Worm (Caenorhabditis elegans) whole organism, young adult: Measurements from ENCODE around the gene ttr-40.

Experiments
- B0261.1 ChIP-seq: sonication (generic microtip); optimal IDR thresholded peaks from 2 replicates; lab custom pipeline; 2016; ENCODE audit warnings: mild to moderate bottlenecking, missing genetic modification characterization, moderate library complexity, missing compliant biosample characterization
- B0336.3 ChIP-seq: fragments of 200-800 bp; sonication (Bioruptor generic); IDR thresholded peaks from 2 replicates; pipeline ENCODE4 v1.3.6; 2022; ENCODE audit warnings: missing genetic modification characterization, missing compliant biosample characterization
- F49E8.2 ChIP-seq: sonication (generic microtip); optimal IDR thresholded peaks from 3 replicates; lab custom pipeline; 2017; ENCODE audit warnings: missing genetic modification characterization, mild to moderate bottlenecking, missing compliant biosample characterization, antibody characterized with exemption, moderate library complexity; ENCODE audit not compliant: insufficient read depth
- K12H6.12 ChIP-seq: fragments of 200-800 bp; sonication (Bioruptor generic); optimal IDR thresholded peaks from 2 replicates; lab custom pipeline; 2018; ENCODE audit warnings: mild to moderate bottlenecking, missing genetic modification characterization, missing compliant biosample characterization
- Y53F4B.3 ChIP-seq: fragments of 200-800 bp; sonication (Bioruptor generic); IDR thresholded peaks from 2 replicates; pipeline ENCODE4 v1.3.6; 2022; ENCODE audit warnings: missing genetic modification reagents, missing genetic modification characterization, missing compliant biosample characterization
- Y53G8AR.9 ChIP-seq: fragments of 200-800 bp; sonication (Bioruptor generic); conservative IDR thresholded peaks from 2 replicates; pipeline ENCODE4 v1.3.6; 2022; ENCODE audit warnings: missing genetic modification reagents, missing genetic modification characterization, missing compliant biosample characterization
- Y56A3A.18 ChIP-seq: fragments of 200-800 bp; sonication (Bioruptor generic); IDR thresholded peaks from 2 replicates; pipeline ENCODE4 v1.3.6; 2022; ENCODE audit warnings: missing genetic modification reagents, missing genetic modification characterization, missing compliant biosample characterization
- attf-5 ChIP-seq: fragments of 200-800 bp; sonication (Bioruptor generic); optimal IDR thresholded peaks from 2 replicates; lab custom pipeline; 2018; ENCODE audit warnings: mild to moderate bottlenecking, missing genetic modification characterization, missing compliant biosample characterization
- ceh-79 ChIP-seq: sonication (generic microtip); optimal IDR thresholded peaks from 2 replicates; lab custom pipeline; 2017; ENCODE audit warnings: mild to moderate bottlenecking, missing genetic modification characterization, missing compliant biosample characterization
- ceh-91 ChIP-seq: fragments of 200-800 bp; sonication (Bioruptor generic); IDR thresholded peaks from 2 replicates; pipeline ENCODE4 v1.3.6; 2022; ENCODE audit warnings: missing genetic modification reagents, missing genetic modification characterization, missing compliant biosample characterization
- chd-7 ChIP-seq: sonication (generic microtip); optimal IDR thresholded peaks from 2 replicates; lab custom pipeline; 2016; ENCODE audit warnings: mild to moderate bottlenecking, missing genetic modification characterization, moderate library complexity, missing compliant biosample characterization
- dox-1 ChIP-seq: fragments of 200-800 bp; sonication (Bioruptor generic); IDR thresholded peaks from 2 replicates; pipeline ENCODE4 v1.3.6; 2022; ENCODE audit warnings: missing genetic modification reagents, missing genetic modification characterization, missing compliant biosample characterization
- dpl-1 ChIP-seq: fragments of 150-350 bp; optimal IDR thresholded peaks from 2 replicates; lab custom pipeline; 2014; ENCODE audit warnings: missing biosample characterization, missing genetic modification reagents, missing genetic modification characterization
- efl-1 ChIP-seq: fragments of 150-350 bp; optimal IDR thresholded peaks from 2 replicates; lab custom pipeline; 2014; ENCODE audit warnings: missing biosample characterization, missing genetic modification reagents, missing genetic modification characterization
- ekl-4 ChIP-seq: fragments of 200-800 bp; sonication (Bioruptor generic); IDR thresholded peaks from 2 replicates; pipeline ENCODE4 v1.3.6; 2022; ENCODE audit warnings: missing genetic modification reagents, missing genetic modification characterization, missing compliant biosample characterization
- ets-4 ChIP-seq: fragments of 200-800 bp; sonication (Bioruptor generic); optimal IDR thresholded peaks from 2 replicates; lab custom pipeline; 2018; ENCODE audit warnings: mild to moderate bottlenecking, missing genetic modification characterization, missing compliant biosample characterization
- him-1 ChIP-seq: sonication (generic microtip); optimal IDR thresholded peaks from 2 replicates; lab custom pipeline; 2016; ENCODE audit warnings: missing genotype, missing genetic modification reagents, missing genetic modification characterization, missing compliant biosample characterization
- hlh-26 ChIP-seq: fragments of 200-800 bp; sonication (Bioruptor generic); conservative IDR thresholded peaks from 2 replicates; pipeline ENCODE4 v1.3.6; 2022; ENCODE audit warnings: missing genetic modification reagents, missing genetic modification characterization, missing compliant biosample characterization
- hmg-1.2 ChIP-seq: fragments of 200-800 bp; sonication (Bioruptor generic); IDR thresholded peaks from 2 replicates; pipeline ENCODE4 v1.3.6; 2022; ENCODE audit warnings: missing genetic modification reagents, missing genetic modification characterization, missing compliant biosample characterization
- hrde-1 ChIP-seq: sonication (generic microtip); optimal IDR thresholded peaks from 2 replicates; lab custom pipeline; 2016; ENCODE audit warnings: missing genetic modification characterization, mild to moderate bottlenecking, missing compliant biosample characterization, moderate library complexity, missing genotype, missing genetic modification reagents, borderline replicate concordance
- hsf-1 ChIP-seq: fragments of 200-800 bp; sonication (Bioruptor generic); IDR thresholded peaks from 2 replicates; pipeline ENCODE4 v1.3.6; 2022; ENCODE audit warnings: missing genetic modification reagents, missing genetic modification characterization, missing compliant biosample characterization
- let-526 ChIP-seq: fragments of 200-800 bp; sonication (Bioruptor generic); IDR thresholded peaks from 2 replicates; pipeline ENCODE4 v1.3.6; 2022; ENCODE audit warnings: missing genetic modification reagents, missing genetic modification characterization, missing compliant biosample characterization
- lin-54 ChIP-seq: fragments of 200-800 bp; sonication (Bioruptor generic); optimal IDR thresholded peaks from 2 replicates; lab custom pipeline; 2018; ENCODE audit warnings: mild to moderate bottlenecking, missing genetic modification characterization, missing compliant biosample characterization
- madf-6 ChIP-seq: fragments of 200-800 bp; sonication (Bioruptor generic); IDR thresholded peaks from 2 replicates; pipeline ENCODE4 v1.3.6; 2022; ENCODE audit warnings: missing genetic modification reagents, missing genetic modification characterization, missing compliant biosample characterization
- mel-28 ChIP-seq: sonication (generic microtip); optimal IDR thresholded peaks from 2 replicates; lab custom pipeline; 2016; ENCODE audit warnings: borderline replicate concordance, mild to moderate bottlenecking, missing genetic modification characterization, missing compliant biosample characterization
- mes-4 ChIP-seq: sonication (generic microtip); optimal IDR thresholded peaks from 2 replicates; lab custom pipeline; 2016; ENCODE audit warnings: missing genotype, missing genetic modification characterization, missing compliant biosample characterization
- nfyb-1 ChIP-seq: fragments of 200-800 bp; sonication (Bioruptor generic); IDR thresholded peaks from 2 replicates; pipeline ENCODE4 v1.3.6; 2022; ENCODE audit warnings: missing genetic modification reagents, missing genetic modification characterization, missing compliant biosample characterization
- nhr-179 ChIP-seq: sonication (generic microtip); optimal IDR thresholded peaks from 2 replicates; lab custom pipeline; 2016; ENCODE audit warnings: mild to moderate bottlenecking, missing genetic modification characterization, missing compliant biosample characterization
- nhr-27 ChIP-seq: fragments of 200-800 bp; sonication (Bioruptor generic); optimal IDR thresholded peaks from 2 replicates; lab custom pipeline; 2018; ENCODE audit warnings: mild to moderate bottlenecking, missing genetic modification characterization, moderate library complexity, missing compliant biosample characterization
- nhr-80 ChIP-seq: sonication (generic microtip); optimal IDR thresholded peaks from 2 replicates; lab custom pipeline; 2016; ENCODE audit warnings: missing genetic modification characterization, missing compliant biosample characterization
- nhr-90 ChIP-seq: sonication (generic microtip); optimal IDR thresholded peaks from 2 replicates; lab custom pipeline; 2016; ENCODE audit warnings: missing genotype, mild to moderate bottlenecking, missing genetic modification characterization, missing compliant biosample characterization
- somi-1 ChIP-seq: fragments of 200-800 bp; sonication (Bioruptor generic); optimal IDR thresholded peaks from 2 replicates; lab custom pipeline; 2018; ENCODE audit warnings: mild to moderate bottlenecking, missing genetic modification characterization, missing compliant biosample characterization
- tlf-1 ChIP-seq: fragments of 200-800 bp; sonication (Bioruptor generic); optimal IDR thresholded peaks from 2 replicates; lab custom pipeline; 2018; ENCODE audit warnings: mild to moderate bottlenecking, missing genetic modification characterization, missing compliant biosample characterization
- unc-130 ChIP-seq: sonication (generic microtip); optimal IDR thresholded peaks from 2 replicates; lab custom pipeline; 2016; ENCODE audit warnings: missing genetic modification reagents, missing genetic modification characterization, missing compliant biosample characterization
- unc-62 ChIP-seq: fragments of 150-350 bp; optimal IDR thresholded peaks from 2 replicates; lab custom pipeline; 2014; ENCODE audit warnings: missing biosample characterization, missing genetic modification reagents, missing genetic modification characterization
- zim-3 ChIP-seq: sonication (generic microtip); optimal IDR thresholded peaks from 2 replicates; lab custom pipeline; 2017; ENCODE audit warnings: mild to moderate bottlenecking, missing genetic modification characterization, moderate library complexity, missing compliant biosample characterization
- ztf-25 ChIP-seq: fragments of 200-800 bp; sonication (Bioruptor generic); IDR thresholded peaks from 2 replicates; pipeline ENCODE4 v1.3.6; 2022; ENCODE audit warnings: missing genetic modification reagents, missing genetic modification characterization, missing compliant biosample characterization
- ztf-6 ChIP-seq: fragments of 200-800 bp; sonication (Bioruptor generic); IDR thresholded peaks from 2 replicates; pipeline ENCODE4 v1.3.6; 2022; ENCODE audit warnings: missing genetic modification reagents, missing genetic modification characterization, missing compliant biosample characterization

ttr-40 gene

DNA sequence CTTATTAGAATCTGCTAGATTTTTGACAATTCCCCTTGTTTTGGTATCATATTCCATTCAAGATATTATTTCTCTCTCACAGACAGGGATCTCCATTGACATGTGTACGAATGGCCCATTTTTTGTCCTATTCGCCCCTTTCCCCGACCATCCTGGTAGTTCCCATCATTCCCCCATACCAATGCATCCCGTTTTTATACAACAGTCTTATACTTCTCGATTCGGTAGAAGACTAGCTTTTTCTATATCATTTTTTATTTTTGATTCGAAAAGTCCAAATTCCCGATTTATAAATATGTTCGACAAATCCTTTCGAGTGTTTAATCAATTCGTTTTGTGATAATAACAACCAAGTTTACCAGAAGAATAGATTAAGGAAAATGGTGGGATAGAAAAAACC, 28.4 kb downstream of the ttr-40 start (continued):
- TF ChIP-seq mel-28 (no peak), Y56A3A.18 (GFP tag; lab: Robert Waterston, UW) (no peak), ztf-6 (no peak), nhr-27 (tag; lab: Kevin White, UChicago) (no peak), nfyb-1 (GFP tag; lab: Robert Waterston, UW) (no peak; the same call in 1 of the 2 replicates), ztf-25 (GFP tag; lab: Robert Waterston, UW) (no peak), nhr-90 (tag; lab: Kevin White, UChicago) (no peak), tlf-1 (no peak), K12H6.12 (tag; lab: Kevin White, UChicago) (peak; percentile 9), dox-1 (GFP tag; lab: Robert Waterston, UW) (no peak), ceh-79 (tag; lab: Kevin White, UChicago) (no peak), hlh-26 (GFP tag; lab: Robert Waterston, UW) (no peak), hrde-1 (tag; lab: Kevin White, UChicago) (peak; percentile 72)

ce11 chrV:9324167-9324566, 31.1 kb downstream of the ttr-40 start:
- no peak for TF ChIP-seq mes-4 (tag; lab: Kevin White, UChicago)
- peak; percentile 54 for TF ChIP-seq nhr-80
- TF ChIP-seq let-526, result no peak
- no peak for TF ChIP-seq attf-5 (GFP tag; lab: Kevin White, UChicago)
- TF ChIP-seq, all 124 proteins: peak for 1

DNA sequence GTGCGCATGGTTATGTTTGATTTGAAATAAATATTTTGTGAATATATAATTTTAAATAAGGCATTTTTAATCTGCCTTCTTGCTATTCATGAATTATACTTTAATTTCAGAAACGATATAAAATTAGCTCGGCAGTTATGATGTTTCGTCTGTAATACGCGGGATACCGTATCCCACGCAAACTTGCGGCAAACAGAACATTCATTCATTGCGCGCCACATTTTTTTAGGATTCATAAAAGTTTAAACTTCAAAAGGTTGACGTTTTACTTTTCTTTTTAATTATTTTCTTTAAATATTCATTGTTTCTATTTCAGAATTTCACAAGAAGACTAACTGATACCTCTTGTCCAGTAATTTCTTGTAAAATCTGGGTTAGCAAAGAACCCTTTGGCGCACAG, 32.4 kb downstream of the ttr-40 start, which contains the start of gene tag-153:
tag-153 (plus strand) TSS at position 200 of the 400 bp plus-strand sequence.
- TF ChIP-seq Y53G8AR.9 (GFP tag; lab: Robert Waterston, UW), result no peak
- no peak for TF ChIP-seq B0261.1
- TF ChIP-seq ekl-4, result no peak
- peak; percentile 17 for TF ChIP-seq dpl-1 (GFP tag; lab: Kevin White, UChicago)
- no peak for TF ChIP-seq somi-1 (GFP tag; lab: Kevin White, UChicago)
- no peak for TF ChIP-seq nhr-179 (tag; lab: Kevin White, UChicago)
- no peak for TF ChIP-seq ceh-91 (GFP tag; lab: Robert Waterston, UW)
- no peak for TF ChIP-seq him-1
- no peak for TF ChIP-seq F49E8.2
- peak; percentile 66 for TF ChIP-seq efl-1 (GFP tag; lab: Kevin White, UChicago)
- TF ChIP-seq B0336.3, result no peak
- no peak for TF ChIP-seq hmg-1.2 (GFP tag; lab: Robert Waterston, UW)
- TF ChIP-seq madf-6 (GFP tag; lab: Robert Waterston, UW), result peak; percentile 62; the same call in 1 of the 2 replicates
- TF ChIP-seq zim-3, result no peak
- TF ChIP-seq unc-62 (GFP tag; lab: Kevin White, UChicago), result no peak
- no peak for TF ChIP-seq lin-54 (GFP tag; lab: Kevin White, UChicago)

- TF ChIP-seq Y53F4B.3 (GFP tag; lab: Robert Waterston, UW) (no peak), hsf-1 (GFP tag; lab: Robert Waterston, UW) (no peak), chd-7 (no peak), ets-4 (GFP tag; lab: Kevin White, UChicago) (no peak), unc-130 (GFP tag; lab: Kevin White, UChicago) (no peak), nhr-80 (peak; percentile 33), ekl-4 (no peak), K12H6.12 (tag; lab: Kevin White, UChicago) (no peak)
Observed at ce11 chrV:9321185-9321584, 34.1 kb downstream of the ttr-40 start, which contains the start of gene F44A2.7. Gene F44A2.7, plus strand, starts transcription at chrV:9321485.
